Worm (Caenorhabditis elegans) whole organism, L3 larva: ENCODE results near the gene dli-1.

Experiments used
- ama-1 ChIP-seq: fragments of 150-350 bp; optimal IDR thresholded peaks from 2 replicates; lab custom pipeline; 2018
- ceh-82 ChIP-seq: fragments of 150-350 bp; optimal IDR thresholded peaks from 2 replicates; lab custom pipeline; 2014; ENCODE audit warnings: missing biosample characterization, missing genetic modification characterization
- fkh-10 ChIP-seq: sonication (generic microtip); optimal IDR thresholded peaks from 2 replicates; lab custom pipeline; 2017; ENCODE audit warnings: missing biosample characterization, missing genetic modification reagents, missing genetic modification characterization
- lin-39 ChIP-seq: fragments of 150-350 bp; optimal IDR thresholded peaks from 2 replicates; lab custom pipeline; 2018; ENCODE audit warnings: missing biosample characterization, missing genetic modification reagents, missing genetic modification characterization
- nhr-12 ChIP-seq: fragments of 150-350 bp; optimal IDR thresholded peaks from 2 replicates; lab custom pipeline; 2014; ENCODE audit warnings: missing biosample characterization, missing genetic modification characterization
- nhr-28 ChIP-seq: fragments of 150-350 bp; optimal IDR thresholded peaks from 2 replicates; lab custom pipeline; 2014; ENCODE audit warnings: missing biosample characterization, missing genetic modification characterization
- ztf-4 ChIP-seq: fragments of 150-350 bp; optimal IDR thresholded peaks from 2 replicates; lab custom pipeline; 2014; ENCODE audit warnings: missing biosample characterization, missing genetic modification characterization

DNA sequence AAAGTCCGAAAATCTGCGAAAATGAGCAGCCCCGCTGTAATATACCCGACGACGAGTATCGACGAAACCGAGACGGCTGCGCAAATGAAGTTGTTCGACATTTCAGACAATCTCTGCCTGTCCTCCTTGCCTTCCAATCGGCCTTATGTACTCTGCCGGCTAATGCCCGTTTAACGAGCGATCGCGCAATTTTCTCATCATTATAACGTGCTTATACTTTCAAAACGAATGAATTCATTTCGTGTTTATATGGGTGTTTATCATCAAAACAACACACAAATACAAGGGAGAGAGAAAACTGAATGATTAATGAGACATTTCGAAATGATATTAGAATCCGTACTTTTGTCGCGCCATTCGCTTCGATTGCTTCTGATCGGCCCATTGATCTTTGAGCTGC lies 7.6 kb downstream of the dli-1 start, which contains the start of gene col-132:
- no peak for TF ChIP-seq nhr-12 (tag; lab: Kevin White, UChicago)
- no peak for TF ChIP-seq nhr-28
- no peak for TF ChIP-seq fkh-10 (GFP tag; lab: Kevin White, UChicago)
- no peak for TF ChIP-seq ceh-82 (tag; lab: Kevin White, UChicago)
- TF ChIP-seq ztf-4 = no peak
- TF ChIP-seq ama-1 (lab: Kevin White, UChicago) = no peak
- no peak for TF ChIP-seq lin-39
